Fruit fly (Drosophila melanogaster) S2 (cell line): ENCODE measurements around the gene Sap30.

Experiments
- CG8478 ChIP-seq: fragments of >200 bp; optimal IDR thresholded peaks from 2 replicates; lab custom pipeline; 2018
- CTCF ChIP-seq, 2 experiments: fragments of >200 bp; optimal IDR thresholded peaks; 2 replicates each; lab custom pipeline; 2018

- TF ChIP-seq CG8478 (lab: Kevin White, UChicago) (no peak), CTCF (optimal IDR thresholded peaks at IDR 0.05; lab: Kevin White, UChicago) (no peak)
These were observed 31.1 kb downstream of the Sap30 start for dm6 chrX:16818186-16818585.
